Worm (Caenorhabditis elegans) whole organism, midembryonic: ENCODE data around the gene str-82.

ENCODE experiments used
- T22C8.4 ChIP-seq: fragments of 200-800 bp; sonication (Bioruptor generic); IDR thresholded peaks from 2 replicates; pipeline ENCODE4 v1.3.6; 2022; ENCODE audit warnings: missing genetic modification characterization, missing compliant biosample characterization
- flt-1 ChIP-seq: fragments of 200-800 bp; sonication (Bioruptor generic); IDR thresholded peaks from 2 replicates; pipeline ENCODE4 v1.3.6; 2022; ENCODE audit warnings: missing genetic modification characterization, missing compliant biosample characterization
- klf-2 ChIP-seq: fragments of 200-800 bp; sonication (Bioruptor generic); conservative IDR thresholded peaks from 2 replicates; pipeline ENCODE4 v1.3.6; 2022; ENCODE audit warnings: missing genetic modification reagents, missing genetic modification characterization, missing compliant biosample characterization
- med-1 ChIP-seq: sonication (generic microtip); optimal IDR thresholded peaks from 2 replicates; lab custom pipeline; 2017; ENCODE audit warnings: missing genetic modification characterization, mild to moderate bottlenecking, missing compliant biosample characterization, antibody characterized with exemption, missing genetic modification reagents; ENCODE audit not compliant: insufficient read depth
- ref-1 ChIP-seq: fragments of 200-800 bp; sonication (Bioruptor generic); conservative IDR thresholded peaks from 2 replicates; pipeline ENCODE4 v1.3.6; 2022; ENCODE audit warnings: missing genetic modification reagents, missing genetic modification characterization, missing compliant biosample characterization
- tab-1 ChIP-seq: fragments of 200-800 bp; sonication (Bioruptor generic); IDR thresholded peaks from 2 replicates; pipeline ENCODE4 v1.3.6; 2022; ENCODE audit warnings: missing genetic modification characterization, missing compliant biosample characterization
- ztf-23 ChIP-seq: fragments of 200-800 bp; sonication (Bioruptor generic); IDR thresholded peaks from 2 replicates; pipeline ENCODE4 v1.3.6; 2022; ENCODE audit warnings: missing genetic modification reagents, missing genetic modification characterization, missing compliant biosample characterization
- ztf-29 ChIP-seq: fragments of 200-800 bp; sonication (Bioruptor generic); IDR thresholded peaks from 2 replicates; pipeline ENCODE4 v1.3.6; 2022; ENCODE audit warnings: missing genetic modification reagents, missing genetic modification characterization, missing compliant biosample characterization

Gene str-82

ce11 chrV:4024777-4025176, 50.3 kb downstream of the str-82 start, which contains the start of gene K09D9.1:
Gene K09D9.1 (plus strand): TSS chrV:4025047.
- TF ChIP-seq ztf-23 = no peak
- TF ChIP-seq ref-1 = no peak
- TF ChIP-seq T22C8.4 = no peak
- TF ChIP-seq klf-2 (GFP tag; lab: Robert Waterston, UW) = no peak
- no peak for TF ChIP-seq ztf-29 (GFP tag; lab: Robert Waterston, UW)
- TF ChIP-seq med-1 (GFP tag; lab: Kevin White, UChicago) = no peak
- no peak for TF ChIP-seq flt-1 (GFP tag; lab: Robert Waterston, UW)
- TF ChIP-seq tab-1 (GFP tag; lab: Robert Waterston, UW) = no peak
